Worm (Caenorhabditis elegans): ENCODE data around the gene arrd-18.

DNA sequence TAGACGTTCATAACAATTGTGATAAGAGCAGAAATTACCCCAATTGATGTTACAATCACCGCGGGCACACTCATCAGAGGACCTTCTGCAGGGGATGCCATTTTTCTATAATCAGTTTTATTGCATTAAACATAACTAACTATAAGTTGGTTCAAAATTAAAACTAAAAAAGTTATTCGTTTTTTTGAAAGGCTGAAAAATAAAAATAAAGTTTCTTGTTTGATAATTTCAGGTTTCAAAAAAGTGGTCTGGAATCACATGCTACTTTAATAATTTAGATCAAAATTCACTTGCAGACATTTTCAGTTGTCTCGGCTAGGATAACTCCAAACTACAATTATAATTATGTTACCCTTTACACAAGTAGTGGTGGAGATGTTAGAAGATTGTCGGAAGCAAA lies 10.0 kb downstream of the arrd-18 start, which contains the start of gene srbc-1:
- TF ChIP-seq vab-7 (GFP tag; IDR thresholded peaks at IDR 0.05) (no peak), unc-130 (GFP tag; optimal IDR thresholded peaks at IDR 0.05) (no peak), F44E2.7 (GFP tag; IDR thresholded peaks at IDR 0.05) (no peak), aly-2 (tag; optimal IDR thresholded peaks at IDR 0.05) (no peak), ces-1 (GFP tag; optimal IDR thresholded peaks at IDR 0.05) (no peak), F49E8.2 (tag; optimal IDR thresholded peaks at IDR 0.05; ENCODE audit: borderline replicate concordance) (no peak), unc-62 (GFP tag; optimal IDR thresholded peaks at IDR 0.05 in 1 of 2) (no peak), unc-62 (tag; optimal IDR thresholded peaks at IDR 0.05) (no peak), gei-8 (GFP tag; optimal IDR thresholded peaks at IDR 0.05) (no peak), nhr-76 (tag; optimal IDR thresholded peaks at IDR 0.05) (no peak), lir-3 (tag; optimal IDR thresholded peaks at IDR 0.05) (no peak), fos-1 (tag; optimal IDR thresholded peaks at IDR 0.05) (no peak)

Measured in whole organism, L4 larva.